Fruit fly (Drosophila melanogaster) S2 (cell line): ENCODE measurements around the gene CG2865.

ENCODE experiments used
- CG8478 ChIP-seq: fragments of >200 bp; optimal IDR thresholded peaks from 2 replicates; lab custom pipeline; 2018
- CTCF ChIP-seq, 2 experiments: fragments of >200 bp; optimal IDR thresholded peaks; 2 replicates each; lab custom pipeline; 2018

- TF ChIP-seq CG8478 (lab: Kevin White, UChicago) = no peak
- TF ChIP-seq CTCF (optimal IDR thresholded peaks at IDR 0.05; lab: Kevin White, UChicago) = no peak
These were observed 801 bp downstream of the CG2865 start for dm6 chrX:2292410-2292809.
